Fruit fly (Drosophila melanogaster): ENCODE measurements around the gene Arl1.

dm6 chr3L:16010176-16010575 lies 27.2 kb downstream of the Arl1 start:
- TF ChIP-seq CG11617 (GFP tag; optimal IDR thresholded peaks at IDR 0.05) (no peak), bab1 (GFP tag; optimal IDR thresholded peaks at IDR 0.05) (no peak), toe (GFP tag; optimal IDR thresholded peaks at IDR 0.05) (no peak), ovo (GFP tag; optimal IDR thresholded peaks at IDR 0.05) (no peak)

Measured in whole organism, adult.